Fruit fly (Drosophila melanogaster): ENCODE results near the gene t-Grip91.

t-Grip91 gene

DNA sequence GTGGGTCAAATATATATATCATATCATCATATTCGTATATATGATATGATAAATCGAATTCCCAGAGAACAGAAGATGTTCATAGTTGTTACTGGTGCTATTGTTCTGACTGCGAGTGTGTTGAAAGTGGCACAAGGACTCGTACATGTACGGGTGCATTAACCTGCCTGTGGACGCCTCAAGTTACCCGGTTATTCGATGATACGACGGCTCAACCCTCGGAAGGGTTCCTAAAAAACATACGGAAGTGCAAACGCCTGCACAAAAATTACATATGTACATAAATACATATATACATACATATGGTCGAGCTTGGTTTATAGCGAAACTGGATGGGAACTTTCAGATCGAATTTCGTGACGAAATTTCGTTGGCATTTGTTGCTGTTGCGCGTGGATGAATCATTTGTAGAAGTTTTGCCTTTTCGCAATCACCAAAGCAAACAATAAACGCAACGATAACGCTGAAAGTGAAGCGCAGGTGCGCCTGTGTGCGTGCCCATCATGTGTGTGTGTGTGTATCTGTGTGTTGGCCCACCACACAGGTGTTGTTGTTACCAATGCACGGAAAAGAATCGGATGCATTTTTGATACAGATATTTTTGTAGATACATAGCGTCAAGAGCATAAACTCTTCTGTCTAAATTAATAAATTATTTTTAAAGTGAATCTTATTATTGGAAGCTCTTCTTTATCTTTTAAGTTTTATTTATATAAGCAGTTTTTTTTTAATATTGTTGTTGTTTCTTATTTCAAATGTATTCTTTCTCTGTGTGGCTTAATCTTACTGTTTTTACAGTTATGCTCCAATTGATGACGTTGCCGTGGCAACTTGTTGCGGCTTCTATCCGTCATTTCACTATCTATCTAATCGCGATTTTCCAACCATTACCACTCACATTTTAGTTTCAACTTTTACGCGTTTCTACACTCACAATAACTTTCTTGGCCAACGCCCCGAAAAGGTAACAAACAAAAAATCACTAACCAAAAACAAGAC lies 22.2 kb upstream of the t-Grip91 start (continued):
- TF ChIP-seq CG18764 (GFP tag; optimal IDR thresholded peaks at IDR 0.05): peak; percentile 46
- peak; percentile 72 for TF ChIP-seq CG10267 (tag; optimal IDR thresholded peaks at IDR 0.05)
- no peak for TF ChIP-seq CG13287 (GFP tag; IDR thresholded peaks at IDR 0.05; ENCODE audit: partially characterized antibody)
- TF ChIP-seq chinmo (GFP tag; IDR thresholded peaks at IDR 0.05; ENCODE audit: partially characterized antibody): 0 out of 4 replicates have a peak, but pooled peaks have one; percentile 45
- peak; percentile 41 for TF ChIP-seq Nf-YC (tag; optimal IDR thresholded peaks at IDR 0.05)
- peak; percentile 44 for TF ChIP-seq ems (GFP tag; optimal IDR thresholded peaks at IDR 0.05)
- peak; percentile 26 for TF ChIP-seq CG1647 (GFP tag; optimal IDR thresholded peaks at IDR 0.05)
- TF ChIP-seq CG42726 (GFP tag; IDR thresholded peaks at IDR 0.05; ENCODE audit: partially characterized antibody): no peak
- no peak for TF ChIP-seq CrebB (tag; optimal IDR thresholded peaks at IDR 0.05)
- TF ChIP-seq Kr (GFP tag; optimal IDR thresholded peaks at IDR 0.05): no peak
- peak; percentile 66 for TF ChIP-seq CG15601 (tag; optimal IDR thresholded peaks at IDR 0.05)
- no peak for TF ChIP-seq CG1603 (tag; optimal IDR thresholded peaks at IDR 0.05)
- peak; percentile 80 for TF ChIP-seq CG7839 (tag; optimal IDR thresholded peaks at IDR 0.05)
- no peak for TF ChIP-seq BEAF-32 (GFP tag; optimal IDR thresholded peaks at IDR 0.05)
- TF ChIP-seq D19B (GFP tag; optimal IDR thresholded peaks at IDR 0.05): peak; percentile 23
- peak; percentile 82 for TF ChIP-seq HLH3B (GFP tag; IDR thresholded peaks at IDR 0.05)
- no peak for TF ChIP-seq chm (GFP tag; IDR thresholded peaks at IDR 0.05)
- no peak for TF ChIP-seq rib (GFP tag; IDR thresholded peaks at IDR 0.05)
- peak; percentile 19 for TF ChIP-seq CG3065 (GFP tag; optimal IDR thresholded peaks at IDR 0.05)
- peak; percentile 74 for TF ChIP-seq Atf6 (GFP tag; IDR thresholded peaks at IDR 0.05)
- TF ChIP-seq CG32532 (GFP tag; IDR thresholded peaks at IDR 0.05): peak; percentile 59; the same call in 1 of the 2 replicates
- TF ChIP-seq peb (GFP tag; IDR thresholded peaks at IDR 0.05): peak; percentile 77
- peak; percentile 74 for TF ChIP-seq D19A (tag; optimal IDR thresholded peaks at IDR 0.05)
- TF ChIP-seq Hr3 (GFP tag; optimal IDR thresholded peaks at IDR 0.05): peak; percentile 76
- peak; percentile 43 for TF ChIP-seq YL-1 (GFP tag; optimal IDR thresholded peaks at IDR 0.05)
- peak; percentile 79 for TF ChIP-seq unpg (GFP tag; optimal IDR thresholded peaks at IDR 0.05)
- TF ChIP-seq CG14014 (GFP tag; IDR thresholded peaks at IDR 0.05): peak; percentile 76
- peak; percentile 70 for TF ChIP-seq CG4820 (GFP tag; optimal IDR thresholded peaks at IDR 0.05)
- peak; percentile 1 for TF ChIP-seq CG4854 (GFP tag; optimal IDR thresholded peaks at IDR 0.05)
- peak; percentile 32 for TF ChIP-seq CG13296 (GFP tag; optimal IDR thresholded peaks at IDR 0.05)
- TF ChIP-seq D (optimal IDR thresholded peaks at IDR 0.05): no peak
- peak; percentile 72 for TF ChIP-seq D (GFP tag; optimal IDR thresholded peaks at IDR 0.05)
- peak; percentile 58 for TF ChIP-seq CG8765 (GFP tag; IDR thresholded peaks at IDR 0.05)
- TF ChIP-seq Sry-β (GFP tag; optimal IDR thresholded peaks at IDR 0.05): peak; percentile 5
- peak; percentile 55 for TF ChIP-seq Abd-B (GFP tag; optimal IDR thresholded peaks at IDR 0.05)
- peak; percentile 60 for TF ChIP-seq cato (GFP tag; optimal IDR thresholded peaks at IDR 0.05; ENCODE audit: borderline replicate concordance)
- TF ChIP-seq CG7556 (GFP tag; optimal IDR thresholded peaks at IDR 0.05): peak; percentile 80
- TF ChIP-seq dpn (GFP tag; optimal IDR thresholded peaks at IDR 0.05): peak; percentile 15 to 64
- TF ChIP-seq ro (GFP tag; IDR thresholded peaks at IDR 0.05): peak; percentile 27; the same call in 1 of the 2 replicates
- TF ChIP-seq CG33213 (GFP tag; optimal IDR thresholded peaks at IDR 0.05): peak; percentile 28
- peak; percentile 17 for TF ChIP-seq CG12299 (tag; optimal IDR thresholded peaks at IDR 0.05)
- TF ChIP-seq CG6254 (GFP tag; optimal IDR thresholded peaks at IDR 0.05): peak; percentile 72
- TF ChIP-seq CG17359 (tag; optimal IDR thresholded peaks at IDR 0.05): peak; percentile 86
- TF ChIP-seq CG12391 (tag; optimal IDR thresholded peaks at IDR 0.05): peak; percentile 88
- TF ChIP-seq CG10462 (GFP tag; optimal IDR thresholded peaks at IDR 0.05): peak; percentile 24
- TF ChIP-seq CG17385 (GFP tag; optimal IDR thresholded peaks at IDR 0.05): peak; percentile 72
- TF ChIP-seq grn (GFP tag; optimal IDR thresholded peaks at IDR 0.05): peak; percentile 1
